Worm (Caenorhabditis elegans): ENCODE results near the gene dpy-18.

The dpy-18 gene

ce11 chrIII:11357418-11357817 lies 20.4 kb downstream of the dpy-18 start (continued):
- TF ChIP-seq C04F5.9 (tag; optimal IDR thresholded peaks at IDR 0.05) (no peak), skn-1 (tag; optimal IDR thresholded peaks at IDR 0.05) (no peak), unc-86 (tag; optimal IDR thresholded peaks at IDR 0.05) (no peak), efl-1 (optimal IDR thresholded peaks at IDR 0.05) (no peak), efl-1 (GFP tag; optimal IDR thresholded peaks at IDR 0.05 in 1 of 2) (peak in 1 of 2 experiments; percentile 47), C34B4.2 (tag; optimal IDR thresholded peaks at IDR 0.05) (no peak)

- TF ChIP-seq nhr-47 (tag; optimal IDR thresholded peaks at IDR 0.05), result no peak
- peak; percentile 36 for TF ChIP-seq rnt-1 (tag; optimal IDR thresholded peaks at IDR 0.05)
- TF ChIP-seq blmp-1 (tag; optimal IDR thresholded peaks at IDR 0.05), result no peak
- TF ChIP-seq pax-3 (tag; optimal IDR thresholded peaks at IDR 0.05), result no peak
- no peak for TF ChIP-seq ama-1 (optimal IDR thresholded peaks at IDR 0.05)
- TF ChIP-seq pag-3 (tag; optimal IDR thresholded peaks at IDR 0.05; ENCODE audit: borderline replicate concordance, insufficient read depth), result peak; percentile 52
- TF ChIP-seq lin-14 (GFP tag; optimal IDR thresholded peaks at IDR 0.05), result peak; percentile 53
- TF ChIP-seq tlp-1 (tag; optimal IDR thresholded peaks at IDR 0.05), result no peak
- TF ChIP-seq efl-1 (optimal IDR thresholded peaks at IDR 0.05), result no peak
- TF ChIP-seq efl-1 (GFP tag; optimal IDR thresholded peaks at IDR 0.05 in 1 of 2), result peak in 1 of 2 experiments; percentile 92
- TF ChIP-seq fkh-4 (tag; optimal IDR thresholded peaks at IDR 0.05; ENCODE audit: borderline replicate concordance), result no peak
- TF ChIP-seq sox-4 (tag; optimal IDR thresholded peaks at IDR 0.05), result no peak
Observed at ce11 chrIII:11355758-11356323, 21.9 kb downstream of the dpy-18 start.

- TF ChIP-seq dsc-1 (tag; optimal IDR thresholded peaks at IDR 0.05), result peak; percentile 19
- no peak for TF ChIP-seq elt-3 (tag; optimal IDR thresholded peaks at IDR 0.05)
- TF ChIP-seq nhr-20 (tag; optimal IDR thresholded peaks at IDR 0.05), result peak; percentile 26
- TF ChIP-seq nhr-90 (tag; optimal IDR thresholded peaks at IDR 0.05; ENCODE audit: poor library complexity), result peak; percentile 30
- peak; percentile 4 for TF ChIP-seq tbx-2 (tag; optimal IDR thresholded peaks at IDR 0.05)
- peak; percentile 16 for TF ChIP-seq irx-1 (tag; optimal IDR thresholded peaks at IDR 0.05)
- peak in 1 of 2 experiments; percentile 44 for TF ChIP-seq lin-35 (GFP tag; optimal IDR thresholded peaks at IDR 0.05)
- TF ChIP-seq xbp-1 (tag; optimal IDR thresholded peaks at IDR 0.05), result peak; percentile 18
- peak in 1 of 2 experiments; percentile 20 for TF ChIP-seq lsy-2 (tag; optimal IDR thresholded peaks at IDR 0.05)
- no peak for TF ChIP-seq egl-13 (tag; optimal IDR thresholded peaks at IDR 0.05)
- TF ChIP-seq skn-1 (tag; optimal IDR thresholded peaks at IDR 0.05), result peak; percentile 19
- TF ChIP-seq dpl-1 (GFP tag; optimal IDR thresholded peaks at IDR 0.05), result peak in 1 of 3 experiments; percentile 33
- peak in 1 of 2 experiments; percentile 35 for TF ChIP-seq efl-1 (optimal IDR thresholded peaks at IDR 0.05)
- TF ChIP-seq efl-1 (GFP tag; optimal IDR thresholded peaks at IDR 0.05 in 1 of 2), result peak in 1 of 2 experiments; percentile 83
- TF ChIP-seq sox-4 (tag; optimal IDR thresholded peaks at IDR 0.05), result no peak
- TF ChIP-seq rnt-1 (tag; optimal IDR thresholded peaks at IDR 0.05), result peak; percentile 83
- peak; percentile 17 for TF ChIP-seq C16A3.4 (tag; optimal IDR thresholded peaks at IDR 0.05)
- TF ChIP-seq snu-23 (GFP tag; optimal IDR thresholded peaks at IDR 0.05), result peak; percentile 28
- peak; percentile 65 for TF ChIP-seq lin-14 (GFP tag; optimal IDR thresholded peaks at IDR 0.05)
- TF ChIP-seq nhr-71 (tag; optimal IDR thresholded peaks at IDR 0.05), result peak; percentile 47
- no peak for TF ChIP-seq ama-1 (optimal IDR thresholded peaks at IDR 0.05)
- TF ChIP-seq nhr-47 (tag; optimal IDR thresholded peaks at IDR 0.05), result peak; percentile 34
- TF ChIP-seq nhr-11 (tag; optimal IDR thresholded peaks at IDR 0.05), result no peak
- peak; percentile 20 for TF ChIP-seq fkh-8 (tag; optimal IDR thresholded peaks at IDR 0.05)
- TF ChIP-seq nhr-19 (GFP tag; conservative IDR thresholded peaks at IDR 0.05), result peak; percentile 22; the same call in 1 of the 2 replicates
- TF ChIP-seq nhr-76 (tag; optimal IDR thresholded peaks at IDR 0.05), result no peak
- TF ChIP-seq nhr-84 (tag; optimal IDR thresholded peaks at IDR 0.05), result no peak
- TF ChIP-seq snpc-4 (tag; optimal IDR thresholded peaks at IDR 0.05), result no peak
- no peak for TF ChIP-seq lir-3 (tag; optimal IDR thresholded peaks at IDR 0.05; ENCODE audit: poor library complexity)
- TF ChIP-seq unc-30 (tag; optimal IDR thresholded peaks at IDR 0.05), result no peak
- TF ChIP-seq hpl-2 (GFP tag; optimal IDR thresholded peaks at IDR 0.05), result peak; percentile 11
- TF ChIP-seq aha-1 (tag; optimal IDR thresholded peaks at IDR 0.05), result no peak
Observed at ce11 chrIII:11353499-11353898, 24.3 kb downstream of the dpy-18 start.

Measured in whole organism, L1 larva.